Worm (Caenorhabditis elegans) whole organism, young adult: ENCODE results near the gene srxa-10.

Experiments
- B0261.1 ChIP-seq: sonication (generic microtip); optimal IDR thresholded peaks from 2 replicates; lab custom pipeline; 2016; ENCODE audit warnings: mild to moderate bottlenecking, missing genetic modification characterization, moderate library complexity, missing compliant biosample characterization
- C06A6.2 ChIP-seq: fragments of 200-800 bp; sonication (Bioruptor generic); conservative IDR thresholded peaks from 2 replicates; pipeline ENCODE4 v1.3.6; 2022; ENCODE audit warnings: missing genetic modification characterization, missing compliant biosample characterization
- C17E4.6 ChIP-seq: fragments of 200-800 bp; sonication (Bioruptor generic); IDR thresholded peaks from 2 replicates; pipeline ENCODE4 v1.3.6; 2022; ENCODE audit warnings: missing genetic modification reagents, missing genetic modification characterization, missing compliant biosample characterization
- F10E7.11 ChIP-seq: sonication (generic microtip); optimal IDR thresholded peaks from 2 replicates; lab custom pipeline; 2017; ENCODE audit warnings: mild to moderate bottlenecking, missing genetic modification characterization, moderate library complexity, missing compliant biosample characterization
- F33H1.4 ChIP-seq: fragments of 200-800 bp; sonication (Bioruptor generic); IDR thresholded peaks from 2 replicates; pipeline ENCODE4 v1.3.6; 2022; ENCODE audit warnings: missing genetic modification reagents, missing genetic modification characterization, missing compliant biosample characterization
- F39B2.1 ChIP-seq: fragments of 200-800 bp; sonication (Bioruptor generic); IDR thresholded peaks from 2 replicates; pipeline ENCODE4 v1.3.6; 2022; ENCODE audit warnings: missing genetic modification reagents, missing genetic modification characterization, missing compliant biosample characterization
- F55B11.4 ChIP-seq: sonication (generic microtip); optimal IDR thresholded peaks from 2 replicates; lab custom pipeline; 2016; ENCODE audit warnings: missing compliant biosample characterization, missing genetic modification characterization, borderline replicate concordance; ENCODE audit not compliant: insufficient read depth
- F57A8.1 ChIP-seq: fragments of 200-800 bp; sonication (Bioruptor generic); optimal IDR thresholded peaks from 2 replicates; lab custom pipeline; 2018; ENCODE audit warnings: mild to moderate bottlenecking, missing genetic modification characterization, moderate library complexity, missing compliant biosample characterization
- F57C9.4 ChIP-seq: sonication (generic microtip); optimal IDR thresholded peaks from 2 replicates; lab custom pipeline; 2017; ENCODE audit warnings: mild to moderate bottlenecking, missing genetic modification characterization, missing compliant biosample characterization
- K12H6.12 ChIP-seq: fragments of 200-800 bp; sonication (Bioruptor generic); optimal IDR thresholded peaks from 2 replicates; lab custom pipeline; 2018; ENCODE audit warnings: mild to moderate bottlenecking, missing genetic modification characterization, missing compliant biosample characterization
- Y53G8AR.9 ChIP-seq: fragments of 200-800 bp; sonication (Bioruptor generic); conservative IDR thresholded peaks from 2 replicates; pipeline ENCODE4 v1.3.6; 2022; ENCODE audit warnings: missing genetic modification reagents, missing genetic modification characterization, missing compliant biosample characterization
- Y56A3A.18 ChIP-seq: fragments of 200-800 bp; sonication (Bioruptor generic); IDR thresholded peaks from 2 replicates; pipeline ENCODE4 v1.3.6; 2022; ENCODE audit warnings: missing genetic modification reagents, missing genetic modification characterization, missing compliant biosample characterization
- Y79H2A.3 ChIP-seq: fragments of 200-800 bp; sonication (Bioruptor generic); conservative IDR thresholded peaks from 2 replicates; pipeline ENCODE4 v1.3.6; 2022; ENCODE audit warnings: missing genetic modification reagents, missing genetic modification characterization, missing compliant biosample characterization
- Y95B8A.8 ChIP-seq: fragments of 200-800 bp; sonication (Bioruptor generic); IDR thresholded peaks from 2 replicates; pipeline ENCODE4 v1.3.6; 2022; ENCODE audit warnings: missing genetic modification reagents, missing genetic modification characterization, missing compliant biosample characterization
- ZK185.1 ChIP-seq: sonication (generic microtip); optimal IDR thresholded peaks from 2 replicates; lab custom pipeline; 2016; ENCODE audit warnings: mild to moderate bottlenecking, missing genetic modification characterization, missing compliant biosample characterization; ENCODE audit not compliant: poor library complexity, severe bottlenecking
- ama-1 ChIP-seq, 3 experiments: fragments of 150-350 bp in 1 of 3; sonication (generic microtip) in 2 of 3; optimal IDR thresholded peaks; 2 replicates each; lab custom pipeline; 2014 to 2018; ENCODE audit warnings: missing biosample characterization in 2 of 3, missing genetic modification characterization in 2 of 3, missing genetic modification reagents in 2 of 3
- aptf-2 ChIP-seq: fragments of 200-800 bp; sonication (Bioruptor generic); conservative IDR thresholded peaks from 2 replicates; pipeline ENCODE4 v1.3.6; 2022; ENCODE audit warnings: missing genetic modification reagents, missing genetic modification characterization, missing compliant biosample characterization
- athp-1 ChIP-seq: sonication (generic microtip); optimal IDR thresholded peaks from 2 replicates; lab custom pipeline; 2017; ENCODE audit warnings: mild to moderate bottlenecking, missing genetic modification characterization, missing compliant biosample characterization
- attf-3 ChIP-seq: fragments of 200-800 bp; sonication (Bioruptor generic); conservative IDR thresholded peaks from 2 replicates; pipeline ENCODE4 v1.3.6; 2022; ENCODE audit warnings: missing genetic modification reagents, missing genetic modification characterization, missing compliant biosample characterization
- attf-5 ChIP-seq: fragments of 200-800 bp; sonication (Bioruptor generic); optimal IDR thresholded peaks from 2 replicates; lab custom pipeline; 2018; ENCODE audit warnings: mild to moderate bottlenecking, missing genetic modification characterization, missing compliant biosample characterization
- bed-2 ChIP-seq: fragments of 200-800 bp; sonication (Bioruptor generic); IDR thresholded peaks from 2 replicates; pipeline ENCODE4 v1.3.6; 2022; ENCODE audit warnings: missing genetic modification reagents, missing genetic modification characterization, missing compliant biosample characterization
- cebp-2 ChIP-seq: fragments of 200-800 bp; sonication (Bioruptor generic); IDR thresholded peaks from 2 replicates; pipeline ENCODE4 v1.3.6; 2022; ENCODE audit warnings: missing genetic modification characterization, missing compliant biosample characterization
- ceh-27 ChIP-seq: fragments of 200-800 bp; sonication (Bioruptor generic); optimal IDR thresholded peaks from 2 replicates; lab custom pipeline; 2018; ENCODE audit warnings: mild to moderate bottlenecking, missing genetic modification characterization, moderate library complexity, missing compliant biosample characterization
- ceh-91 ChIP-seq: fragments of 200-800 bp; sonication (Bioruptor generic); IDR thresholded peaks from 2 replicates; pipeline ENCODE4 v1.3.6; 2022; ENCODE audit warnings: missing genetic modification reagents, missing genetic modification characterization, missing compliant biosample characterization
- egl-18 ChIP-seq: fragments of 200-800 bp; sonication (Bioruptor generic); IDR thresholded peaks from 2 replicates; pipeline ENCODE4 v1.3.6; 2022; ENCODE audit warnings: missing genetic modification reagents, missing genetic modification characterization, missing compliant biosample characterization
- ekl-4 ChIP-seq: fragments of 200-800 bp; sonication (Bioruptor generic); IDR thresholded peaks from 2 replicates; pipeline ENCODE4 v1.3.6; 2022; ENCODE audit warnings: missing genetic modification reagents, missing genetic modification characterization, missing compliant biosample characterization
- fkh-3 ChIP-seq: sonication (generic microtip); optimal IDR thresholded peaks from 2 replicates; lab custom pipeline; 2016; ENCODE audit warnings: mild to moderate bottlenecking, missing genetic modification characterization, missing compliant biosample characterization
- hlh-12 ChIP-seq: sonication (generic microtip); optimal IDR thresholded peaks from 2 replicates; lab custom pipeline; 2016; ENCODE audit warnings: missing genetic modification characterization, missing compliant biosample characterization
- hmg-1.2 ChIP-seq: fragments of 200-800 bp; sonication (Bioruptor generic); IDR thresholded peaks from 2 replicates; pipeline ENCODE4 v1.3.6; 2022; ENCODE audit warnings: missing genetic modification reagents, missing genetic modification characterization, missing compliant biosample characterization
- hrde-1 ChIP-seq: sonication (generic microtip); optimal IDR thresholded peaks from 2 replicates; lab custom pipeline; 2016; ENCODE audit warnings: missing genetic modification characterization, mild to moderate bottlenecking, missing compliant biosample characterization, moderate library complexity, missing genotype, missing genetic modification reagents, borderline replicate concordance
- hsf-1 ChIP-seq: fragments of 200-800 bp; sonication (Bioruptor generic); IDR thresholded peaks from 2 replicates; pipeline ENCODE4 v1.3.6; 2022; ENCODE audit warnings: missing genetic modification reagents, missing genetic modification characterization, missing compliant biosample characterization
- let-526 ChIP-seq: fragments of 200-800 bp; sonication (Bioruptor generic); IDR thresholded peaks from 2 replicates; pipeline ENCODE4 v1.3.6; 2022; ENCODE audit warnings: missing genetic modification reagents, missing genetic modification characterization, missing compliant biosample characterization
- let-607 ChIP-seq, 2 experiments: fragments of 200-800 bp in 1 of 2; sonication (Bioruptor generic) in 1 of 2; sonication (generic microtip) in 1 of 2; optimal IDR thresholded peaks; 2 replicates each; lab custom pipeline; 2016 to 2018; ENCODE audit warnings: mild to moderate bottlenecking in 2 of 2, missing compliant biosample characterization in 2 of 2, missing genetic modification characterization in 2 of 2, moderate library complexity in 2 of 2, missing genotype in 1 of 2
- lin-26 ChIP-seq: fragments of 200-800 bp; sonication (Bioruptor generic); IDR thresholded peaks from 2 replicates; pipeline ENCODE4 v1.3.6; 2022; ENCODE audit warnings: missing genetic modification reagents, missing genetic modification characterization, missing compliant biosample characterization
- lir-1 ChIP-seq: fragments of 200-800 bp; sonication (Bioruptor generic); conservative IDR thresholded peaks from 2 replicates; pipeline ENCODE4 v1.3.6; 2022; ENCODE audit warnings: missing genetic modification reagents, missing genetic modification characterization, missing compliant biosample characterization
- mel-28 ChIP-seq: sonication (generic microtip); optimal IDR thresholded peaks from 2 replicates; lab custom pipeline; 2016; ENCODE audit warnings: borderline replicate concordance, mild to moderate bottlenecking, missing genetic modification characterization, missing compliant biosample characterization
- nfya-2 ChIP-seq: fragments of 200-800 bp; sonication (Bioruptor generic); IDR thresholded peaks from 2 replicates; pipeline ENCODE4 v1.3.6; 2022; ENCODE audit warnings: missing genetic modification reagents, missing genetic modification characterization, missing compliant biosample characterization
- pbrm-1 ChIP-seq: fragments of 200-800 bp; sonication (Bioruptor generic); IDR thresholded peaks from 2 replicates; pipeline ENCODE4 v1.3.6; 2022; ENCODE audit warnings: missing genetic modification reagents, missing genetic modification characterization, missing compliant biosample characterization
- rpc-1 ChIP-seq, 2 experiments: fragments of 150-350 bp in 1 of 2; sonication (generic microtip) in 1 of 2; optimal IDR thresholded peaks; 2 replicates each; lab custom pipeline; 2014 to 2018; ENCODE audit warnings: missing biosample characterization in 1 of 2, missing genetic modification characterization in 1 of 2, missing genetic modification reagents in 1 of 2, missing genotype in 1 of 2
- sea-2 ChIP-seq: fragments of 200-800 bp; sonication (Bioruptor generic); IDR thresholded peaks from 2 replicates; pipeline ENCODE4 v1.3.6; 2022; ENCODE audit warnings: missing genetic modification characterization, missing compliant biosample characterization
- snpc-1.3 ChIP-seq: sonication (generic microtip); optimal IDR thresholded peaks from 2 replicates; lab custom pipeline; 2017; ENCODE audit warnings: missing genetic modification characterization, mild to moderate bottlenecking, missing compliant biosample characterization, antibody characterized with exemption, moderate library complexity, missing genotype, missing genetic modification reagents; ENCODE audit not compliant: insufficient read depth
- snpc-3.4 ChIP-seq: sonication (generic microtip); optimal IDR thresholded peaks from 2 replicates; lab custom pipeline; 2017; ENCODE audit warnings: missing genetic modification characterization, mild to moderate bottlenecking, missing compliant biosample characterization, antibody characterized with exemption, moderate library complexity, missing genotype, missing genetic modification reagents
- tbp1 ChIP-seq: fragments of 200-800 bp; sonication (Bioruptor generic); optimal IDR thresholded peaks from 2 replicates; lab custom pipeline; 2018; ENCODE audit warnings: mild to moderate bottlenecking, missing genetic modification characterization, missing compliant biosample characterization
- tbx-9 ChIP-seq: sonication (generic microtip); optimal IDR thresholded peaks from 2 replicates; lab custom pipeline; 2016; ENCODE audit warnings: borderline replicate concordance, missing genetic modification characterization, inconsistent platforms, missing compliant biosample characterization
- tlf-1 ChIP-seq: fragments of 200-800 bp; sonication (Bioruptor generic); optimal IDR thresholded peaks from 2 replicates; lab custom pipeline; 2018; ENCODE audit warnings: mild to moderate bottlenecking, missing genetic modification characterization, missing compliant biosample characterization
- xnd-1 ChIP-seq: sonication (generic microtip); optimal IDR thresholded peaks from 2 replicates; lab custom pipeline; 2016; ENCODE audit warnings: missing genotype, missing genetic modification reagents, missing genetic modification characterization, missing compliant biosample characterization

Gene srxa-10

ce11 chrIII:9780665-9781304, 15.6 kb downstream of the srxa-10 start, which contains the start of gene vha-1 (continued):
- TF ChIP-seq snpc-3.4, result no peak
- no peak for TF ChIP-seq rpc-1 (optimal IDR thresholded peaks at IDR 0.05; lab: Kevin White, UChicago)
- no peak for TF ChIP-seq rpc-1 (tag; optimal IDR thresholded peaks at IDR 0.05; lab: Kevin White, UChicago)
- no peak for TF ChIP-seq B0261.1 (tag; lab: Kevin White, UChicago)
- TF ChIP-seq hsf-1 (GFP tag; lab: Robert Waterston, UW), result no peak
- no peak for TF ChIP-seq bed-2 (GFP tag; lab: Robert Waterston, UW)
- peak; percentile 0 for TF ChIP-seq snpc-1.3 (tag; lab: Kevin White, UChicago)
- no peak for TF ChIP-seq tbx-9 (tag; lab: Kevin White, UChicago)
- TF ChIP-seq Y95B8A.8 (GFP tag; lab: Robert Waterston, UW), result no peak
- peak; percentile 87 for TF ChIP-seq ceh-27 (GFP tag; lab: Kevin White, UChicago)
- TF ChIP-seq Y53G8AR.9 (GFP tag; lab: Robert Waterston, UW), result peak; percentile 63
- no peak; the same call in 1 of the 2 replicates for TF ChIP-seq attf-3 (GFP tag; lab: Robert Waterston, UW)
- peak; percentile 62 for TF ChIP-seq tbp1 (GFP tag; lab: Kevin White, UChicago)
- TF ChIP-seq F55B11.4 (tag; lab: Kevin White, UChicago), result no peak
- TF ChIP-seq cebp-2, result no peak
- TF ChIP-seq C06A6.2 (GFP tag; lab: Robert Waterston, UW), result no peak; the same call in 1 of the 2 replicates
- TF ChIP-seq F10E7.11 (tag; lab: Kevin White, UChicago), result no peak
- TF ChIP-seq F57A8.1 (GFP tag; lab: Kevin White, UChicago), result no peak
- no peak for TF ChIP-seq ceh-91 (GFP tag; lab: Robert Waterston, UW)
- peak; percentile 75 for TF ChIP-seq lin-26 (GFP tag; lab: Robert Waterston, UW)
- TF ChIP-seq lir-1 (GFP tag; lab: Robert Waterston, UW), result no peak
- TF ChIP-seq hrde-1 (tag; lab: Kevin White, UChicago), result no peak
- TF ChIP-seq athp-1, result peak; percentile 61
- peak; percentile 97 for TF ChIP-seq ekl-4 (GFP tag; lab: Robert Waterston, UW)
- TF ChIP-seq ZK185.1 (tag; lab: Kevin White, UChicago), result peak; percentile 26
- TF ChIP-seq aptf-2 (GFP tag; lab: Robert Waterston, UW), result no peak
- TF ChIP-seq F33H1.4, result peak; percentile 34
- no peak for TF ChIP-seq F57C9.4 (tag; lab: Kevin White, UChicago)
- TF ChIP-seq hmg-1.2, result peak; percentile 41; the same call in 1 of the 2 replicates
- no peak for TF ChIP-seq fkh-3 (tag; lab: Kevin White, UChicago)
- TF ChIP-seq K12H6.12, result peak; percentile 64
- TF ChIP-seq let-526 (GFP tag; lab: Robert Waterston, UW), result no peak
- TF ChIP-seq tlf-1 (GFP tag; lab: Kevin White, UChicago), result peak; percentile 66
- TF ChIP-seq mel-28 (tag; lab: Kevin White, UChicago), result no peak
- no peak for TF ChIP-seq F39B2.1 (GFP tag; lab: Robert Waterston, UW)
- TF ChIP-seq Y79H2A.3 (GFP tag; lab: Robert Waterston, UW), result no peak
- TF ChIP-seq hlh-12 (tag; lab: Kevin White, UChicago), result no peak
- no peak for TF ChIP-seq egl-18 (GFP tag; lab: Robert Waterston, UW)
- no peak for TF ChIP-seq C17E4.6 (GFP tag; lab: Robert Waterston, UW)
- TF ChIP-seq sea-2 (GFP tag; lab: Robert Waterston, UW), result no peak
- TF ChIP-seq nfya-2 (GFP tag; lab: Robert Waterston, UW), result no peak
- peak; percentile 63 for TF ChIP-seq pbrm-1 (GFP tag; lab: Robert Waterston, UW)
- TF ChIP-seq let-607 (tag; optimal IDR thresholded peaks at IDR 0.05; lab: Kevin White, UChicago), result peak; percentile 87 to 91
- no peak for TF ChIP-seq xnd-1 (tag; lab: Kevin White, UChicago)
- peak; percentile 95 for TF ChIP-seq attf-5
- peak; percentile 55 for TF ChIP-seq ama-1 (optimal IDR thresholded peaks at IDR 0.05; lab: Kevin White, UChicago)
- TF ChIP-seq ama-1 (GFP tag; optimal IDR thresholded peaks at IDR 0.05; lab: Kevin White, UChicago), result peak in 1 of 2 experiments; percentile 4
- no peak for TF ChIP-seq Y56A3A.18 (GFP tag; lab: Robert Waterston, UW)
